Worm (Caenorhabditis elegans) whole organism, midembryonic: ENCODE data around the gene ugt-12.

Experiments used
- T22C8.4 ChIP-seq: fragments of 200-800 bp; sonication (Bioruptor generic); IDR thresholded peaks from 2 replicates; pipeline ENCODE4 v1.3.6; 2022; ENCODE audit warnings: missing genetic modification characterization, missing compliant biosample characterization
- cog-1 ChIP-seq: sonication (generic microtip); optimal IDR thresholded peaks from 2 replicates; lab custom pipeline; 2016; ENCODE audit warnings: missing genetic modification characterization, missing compliant biosample characterization
- flt-1 ChIP-seq: fragments of 200-800 bp; sonication (Bioruptor generic); IDR thresholded peaks from 2 replicates; pipeline ENCODE4 v1.3.6; 2022; ENCODE audit warnings: missing genetic modification characterization, missing compliant biosample characterization
- klf-2 ChIP-seq: fragments of 200-800 bp; sonication (Bioruptor generic); conservative IDR thresholded peaks from 2 replicates; pipeline ENCODE4 v1.3.6; 2022; ENCODE audit warnings: missing genetic modification reagents, missing genetic modification characterization, missing compliant biosample characterization
- med-1 ChIP-seq: sonication (generic microtip); optimal IDR thresholded peaks from 2 replicates; lab custom pipeline; 2017; ENCODE audit warnings: missing genetic modification characterization, mild to moderate bottlenecking, missing compliant biosample characterization, antibody characterized with exemption, missing genetic modification reagents; ENCODE audit not compliant: insufficient read depth
- ref-1 ChIP-seq: fragments of 200-800 bp; sonication (Bioruptor generic); conservative IDR thresholded peaks from 2 replicates; pipeline ENCODE4 v1.3.6; 2022; ENCODE audit warnings: missing genetic modification reagents, missing genetic modification characterization, missing compliant biosample characterization
- tab-1 ChIP-seq: fragments of 200-800 bp; sonication (Bioruptor generic); IDR thresholded peaks from 2 replicates; pipeline ENCODE4 v1.3.6; 2022; ENCODE audit warnings: missing genetic modification characterization, missing compliant biosample characterization
- ztf-23 ChIP-seq: fragments of 200-800 bp; sonication (Bioruptor generic); IDR thresholded peaks from 2 replicates; pipeline ENCODE4 v1.3.6; 2022; ENCODE audit warnings: missing genetic modification reagents, missing genetic modification characterization, missing compliant biosample characterization
- ztf-29 ChIP-seq: fragments of 200-800 bp; sonication (Bioruptor generic); IDR thresholded peaks from 2 replicates; pipeline ENCODE4 v1.3.6; 2022; ENCODE audit warnings: missing genetic modification reagents, missing genetic modification characterization, missing compliant biosample characterization

The ugt-12 gene

DNA sequence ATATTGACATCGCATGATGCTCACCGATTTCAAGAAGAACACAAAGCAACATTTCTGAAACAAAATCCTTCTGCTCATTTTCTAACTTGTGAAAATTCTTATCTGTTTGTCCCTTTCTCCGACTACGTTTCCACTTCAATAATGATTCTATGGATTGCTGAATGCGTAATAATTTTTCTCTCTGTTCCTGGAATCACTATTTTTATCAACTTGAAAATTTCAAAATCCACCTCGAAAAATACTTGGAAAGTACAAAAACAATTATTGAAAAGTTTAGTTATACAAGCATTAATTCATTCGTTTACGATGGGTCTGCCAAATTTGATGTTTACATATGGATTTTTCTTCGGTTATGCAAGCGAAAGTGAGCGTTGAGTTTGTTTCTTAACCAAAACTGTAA is 32.6 kb upstream of the ugt-12 start, which contains the start of gene srh-22:
srh-22 (plus strand) TSS at position 301 of the 400 bp plus-strand sequence.
- TF ChIP-seq klf-2 (GFP tag; lab: Robert Waterston, UW) (no peak), med-1 (GFP tag; lab: Kevin White, UChicago) (no peak), ref-1 (GFP tag; lab: Robert Waterston, UW) (no peak), T22C8.4 (GFP tag; lab: Robert Waterston, UW) (no peak)

DNA sequence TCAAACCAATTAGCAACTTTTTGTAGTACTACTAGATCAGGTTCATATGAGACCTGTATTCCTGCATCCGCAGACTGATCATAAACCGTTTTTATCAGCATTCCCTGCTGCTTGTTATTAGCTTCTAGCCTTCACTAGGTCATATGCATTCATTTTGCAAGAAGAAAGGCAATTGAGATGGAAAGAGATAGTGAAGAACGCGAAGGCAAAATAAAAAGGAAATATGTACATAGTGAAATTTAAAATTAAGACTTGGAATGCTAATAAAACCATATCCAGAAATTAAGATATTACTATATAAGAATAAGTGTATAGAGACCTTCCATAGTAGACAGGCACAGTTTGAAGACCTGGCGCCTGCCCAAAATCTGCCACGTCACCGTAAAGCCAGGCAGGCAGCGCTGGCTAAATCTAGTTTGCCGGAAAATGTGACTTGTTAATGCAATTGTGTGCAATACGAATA is 31.3 kb upstream of the ugt-12 start, which contains the start of the genes C02E7.8 and srh-23:
C02E7.8 (minus strand) TSS at position 101 of the 463 bp plus-strand sequence.
srh-23 (plus strand) TSS at position 413 of the 463 bp plus-strand sequence.
- TF ChIP-seq flt-1 (GFP tag; lab: Robert Waterston, UW) (no peak), ztf-23 (GFP tag; lab: Robert Waterston, UW) (no peak), ref-1 (GFP tag; lab: Robert Waterston, UW) (no peak)

DNA sequence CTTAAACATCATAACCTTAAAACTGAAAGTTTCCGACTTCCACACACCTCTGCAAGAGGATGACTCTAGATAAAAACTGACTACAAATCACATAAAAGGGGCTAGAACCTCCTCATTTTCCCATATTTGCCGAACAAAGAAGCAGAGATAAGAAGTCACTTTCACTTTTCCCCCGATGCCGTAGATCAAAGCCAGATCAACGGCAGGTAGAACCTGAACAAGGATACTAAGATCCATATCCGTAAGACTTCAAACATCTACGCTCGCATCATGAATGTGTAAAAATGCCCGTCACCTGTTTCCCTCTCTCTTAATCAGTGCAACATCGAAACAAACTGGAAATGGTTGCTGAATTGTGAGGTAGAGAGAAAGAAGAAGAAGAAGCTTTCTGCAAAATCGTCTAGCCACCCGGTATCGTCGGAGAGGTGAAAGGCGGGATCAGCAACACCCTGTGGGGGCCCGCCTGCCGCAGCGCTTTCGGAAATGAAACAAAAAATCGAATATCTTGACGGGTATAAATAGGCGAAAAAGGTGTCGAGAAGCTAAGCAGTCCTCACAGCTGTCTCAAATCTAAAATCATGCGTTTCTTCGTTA is 29.3 kb upstream of the ugt-12 start, which contains the start of gene C02E7.6:
C02E7.6 (plus strand) TSS at position 544 of the 594 bp plus-strand sequence.
- no peak for TF ChIP-seq cog-1
- no peak for TF ChIP-seq flt-1 (GFP tag; lab: Robert Waterston, UW)
- no peak for TF ChIP-seq ref-1 (GFP tag; lab: Robert Waterston, UW)
- no peak for TF ChIP-seq ztf-29 (GFP tag; lab: Robert Waterston, UW)
- TF ChIP-seq ztf-23 (GFP tag; lab: Robert Waterston, UW) = no peak
- no peak for TF ChIP-seq T22C8.4 (GFP tag; lab: Robert Waterston, UW)
- no peak for TF ChIP-seq tab-1 (GFP tag; lab: Robert Waterston, UW)
- no peak for TF ChIP-seq med-1 (GFP tag; lab: Kevin White, UChicago)
- TF ChIP-seq klf-2 (GFP tag; lab: Robert Waterston, UW) = no peak; the same call in 1 of the 2 replicates

DNA sequence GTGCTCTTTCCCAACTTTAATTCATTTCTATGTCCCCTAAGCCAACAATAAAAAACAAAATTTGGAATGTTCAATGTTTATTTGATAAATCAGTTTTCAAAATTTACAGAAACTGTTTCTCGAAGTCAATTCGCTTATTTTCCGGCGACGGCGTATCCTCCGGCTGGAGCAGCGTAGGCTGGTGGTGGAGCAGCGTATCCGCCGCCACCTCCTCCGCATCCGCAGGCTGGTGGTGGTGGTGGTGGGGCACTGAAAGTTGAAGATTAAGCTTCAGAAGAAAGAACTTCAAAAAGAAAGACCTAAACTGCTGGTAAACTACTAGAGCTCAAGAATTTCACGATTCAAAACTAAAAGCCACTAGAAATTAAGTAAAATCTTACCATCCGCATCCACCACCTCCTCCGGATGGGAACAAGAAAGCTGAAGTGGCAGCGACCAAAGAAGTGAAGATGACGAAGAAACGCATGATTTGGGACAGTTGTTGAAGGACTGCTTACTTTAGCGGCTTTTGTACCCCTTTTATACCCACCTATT is 28.7 kb upstream of the ugt-12 start, which contains the start of gene C02E7.7:
C02E7.7 (minus strand) TSS at position 484 of the 534 bp plus-strand sequence.
- TF ChIP-seq tab-1 (GFP tag; lab: Robert Waterston, UW) = no peak
- TF ChIP-seq ref-1 (GFP tag; lab: Robert Waterston, UW) = no peak
- TF ChIP-seq klf-2 (GFP tag; lab: Robert Waterston, UW) = no peak; the same call in 1 of the 2 replicates

DNA sequence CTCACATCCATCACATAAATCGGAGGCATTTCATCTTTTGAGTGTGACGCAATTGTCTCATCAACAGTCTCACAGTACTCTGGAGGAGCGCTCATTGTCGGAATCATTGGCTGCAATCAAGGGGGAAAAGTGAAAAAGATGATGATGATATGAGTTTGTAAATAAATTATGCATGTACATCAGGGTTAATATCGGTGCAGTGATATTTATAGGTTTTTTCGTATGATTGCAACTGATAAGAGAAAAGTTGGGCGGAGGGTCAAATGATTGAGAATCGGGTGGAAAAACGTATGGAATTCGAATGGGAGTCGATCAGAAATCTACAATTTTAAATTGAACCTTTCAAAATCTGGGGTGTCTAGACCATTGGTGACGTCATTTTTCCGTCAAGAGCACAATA is 25.4 kb upstream of the ugt-12 start, which contains the start of gene H23N18.6:
H23N18.6 (minus strand) TSS at position 201 of the 400 bp plus-strand sequence.
- TF ChIP-seq ztf-23 (GFP tag; lab: Robert Waterston, UW) = no peak
- no peak for TF ChIP-seq med-1 (GFP tag; lab: Kevin White, UChicago)
- TF ChIP-seq T22C8.4 (GFP tag; lab: Robert Waterston, UW) = no peak
- no peak for TF ChIP-seq klf-2 (GFP tag; lab: Robert Waterston, UW)
- TF ChIP-seq flt-1 (GFP tag; lab: Robert Waterston, UW) = no peak
- no peak for TF ChIP-seq tab-1 (GFP tag; lab: Robert Waterston, UW)
- TF ChIP-seq ztf-29 (GFP tag; lab: Robert Waterston, UW) = no peak
- TF ChIP-seq cog-1 = no peak
- TF ChIP-seq ref-1 (GFP tag; lab: Robert Waterston, UW) = no peak

DNA sequence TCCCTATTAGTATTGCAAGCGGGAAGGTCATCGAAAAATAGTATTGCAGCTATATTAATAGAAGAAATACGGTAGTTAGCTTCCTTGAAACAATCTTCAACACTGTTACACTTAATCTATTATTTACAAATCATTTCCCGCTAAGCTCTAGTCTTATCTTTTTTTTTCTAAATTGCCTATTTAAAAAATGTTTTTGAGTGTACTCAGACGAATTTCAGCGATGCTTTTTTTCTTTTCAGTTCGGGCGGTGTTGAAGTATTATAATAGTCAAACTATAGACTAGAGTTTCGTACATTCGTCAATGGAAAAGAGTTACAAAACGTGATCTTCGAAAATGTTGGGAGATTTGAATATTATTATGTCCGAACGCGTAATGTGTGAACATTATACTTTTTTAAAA is 24.4 kb upstream of the ugt-12 start:
- TF ChIP-seq med-1 (GFP tag; lab: Kevin White, UChicago) = no peak
- TF ChIP-seq klf-2 (GFP tag; lab: Robert Waterston, UW) = no peak
- TF ChIP-seq ztf-29 (GFP tag; lab: Robert Waterston, UW) = no peak
- no peak for TF ChIP-seq cog-1
- TF ChIP-seq ztf-23 (GFP tag; lab: Robert Waterston, UW) = no peak
- no peak for TF ChIP-seq ref-1 (GFP tag; lab: Robert Waterston, UW)
- TF ChIP-seq tab-1 (GFP tag; lab: Robert Waterston, UW) = no peak
- no peak for TF ChIP-seq T22C8.4 (GFP tag; lab: Robert Waterston, UW)
- no peak for TF ChIP-seq flt-1 (GFP tag; lab: Robert Waterston, UW)

DNA sequence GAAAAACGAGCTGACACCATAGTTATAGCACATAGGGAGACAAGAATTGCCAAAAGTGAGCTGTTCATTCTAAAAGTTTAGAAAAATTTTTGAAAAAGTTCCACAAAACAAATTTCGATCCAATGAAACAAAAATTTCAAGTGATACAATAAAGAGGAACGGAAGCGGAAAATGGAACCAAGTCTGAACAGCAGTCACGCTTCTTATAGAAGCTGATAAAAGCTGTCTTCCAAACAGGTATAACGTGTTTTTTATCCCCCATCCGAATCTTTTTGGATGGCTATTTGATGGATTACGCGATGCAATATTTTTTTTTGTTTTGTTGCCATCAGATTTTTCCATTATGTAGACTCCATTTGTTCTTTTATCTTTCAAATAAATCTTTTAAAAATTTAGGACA is 22.9 kb upstream of the ugt-12 start, which contains the start of gene H23N18.5:
H23N18.5 (minus strand) TSS at position 69 of the 400 bp plus-strand sequence.
- TF ChIP-seq tab-1 (GFP tag; lab: Robert Waterston, UW) (no peak), ztf-29 (GFP tag; lab: Robert Waterston, UW) (no peak), T22C8.4 (GFP tag; lab: Robert Waterston, UW) (no peak), flt-1 (GFP tag; lab: Robert Waterston, UW) (no peak), ztf-23 (GFP tag; lab: Robert Waterston, UW) (no peak), med-1 (GFP tag; lab: Kevin White, UChicago) (no peak), klf-2 (GFP tag; lab: Robert Waterston, UW) (no peak), ref-1 (GFP tag; lab: Robert Waterston, UW) (no peak), cog-1 (no peak)

DNA sequence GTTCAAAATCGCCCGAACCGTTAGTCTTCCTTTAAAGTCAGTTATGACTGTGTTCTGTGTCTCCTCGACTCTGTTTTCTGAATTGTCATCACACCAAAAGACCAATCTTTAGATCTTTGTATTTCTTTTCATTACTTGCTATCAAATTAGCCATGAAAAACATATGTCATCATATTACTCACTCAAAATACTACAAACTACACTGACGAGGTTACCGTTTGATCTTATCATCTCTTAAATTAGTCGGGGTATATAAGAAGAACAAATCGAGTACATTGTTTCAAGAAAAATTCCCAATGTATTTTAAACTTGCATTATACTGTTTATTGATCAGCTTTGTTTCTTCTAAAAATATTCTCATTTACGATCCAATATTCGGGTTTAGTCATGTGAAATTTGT is 19.2 kb upstream of the ugt-12 start, which contains the start of gene ugt-13:
ugt-13 (plus strand) TSS at position 294 of the 400 bp plus-strand sequence.
- TF ChIP-seq ref-1 (GFP tag; lab: Robert Waterston, UW) = no peak
- TF ChIP-seq ztf-23 (GFP tag; lab: Robert Waterston, UW) = no peak
- no peak for TF ChIP-seq tab-1 (GFP tag; lab: Robert Waterston, UW)
- no peak for TF ChIP-seq T22C8.4 (GFP tag; lab: Robert Waterston, UW)
- TF ChIP-seq flt-1 (GFP tag; lab: Robert Waterston, UW) = no peak
- no peak for TF ChIP-seq klf-2 (GFP tag; lab: Robert Waterston, UW)
- TF ChIP-seq ztf-29 (GFP tag; lab: Robert Waterston, UW) = no peak
- no peak for TF ChIP-seq med-1 (GFP tag; lab: Kevin White, UChicago)
- TF ChIP-seq cog-1 = no peak

DNA sequence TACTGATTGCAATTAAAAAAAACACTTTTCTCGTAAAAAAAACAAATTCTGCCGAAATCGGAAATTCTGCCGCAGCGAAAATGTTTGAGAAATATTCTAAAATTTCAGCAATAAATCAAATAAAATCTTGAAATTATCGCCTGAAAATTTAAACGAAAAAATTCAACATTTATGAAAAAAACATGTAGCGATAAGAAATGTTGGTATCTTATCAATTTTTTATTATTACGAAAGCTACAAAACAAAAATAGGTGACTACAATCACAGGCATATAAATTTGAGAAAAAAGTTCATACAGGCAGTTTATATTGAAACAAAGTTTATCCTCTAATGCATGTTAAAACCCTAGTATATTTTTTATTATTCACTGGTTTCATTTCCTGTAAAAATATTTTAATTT is 16.5 kb upstream of the ugt-12 start, which contains the start of gene ugt-14:
ugt-14 (plus strand) TSS at position 301 of the 400 bp plus-strand sequence.
- TF ChIP-seq klf-2 (GFP tag; lab: Robert Waterston, UW) (no peak), cog-1 (no peak), flt-1 (GFP tag; lab: Robert Waterston, UW) (no peak), ztf-23 (GFP tag; lab: Robert Waterston, UW) (no peak), med-1 (GFP tag; lab: Kevin White, UChicago) (no peak), ztf-29 (GFP tag; lab: Robert Waterston, UW) (no peak), ref-1 (GFP tag; lab: Robert Waterston, UW) (no peak), tab-1 (GFP tag; lab: Robert Waterston, UW) (no peak), T22C8.4 (GFP tag; lab: Robert Waterston, UW) (no peak)
